Fruit fly (Drosophila melanogaster): ENCODE results near the gene whe.

- TF ChIP-seq h (optimal IDR thresholded peaks at IDR 0.05): no peak
- no peak for TF ChIP-seq Myc (optimal IDR thresholded peaks at IDR 0.05)
- TF ChIP-seq insv (optimal IDR thresholded peaks at IDR 0.05): no peak
- no peak for TF ChIP-seq Sin3A (optimal IDR thresholded peaks at IDR 0.05)
Measured at dm6 chrX:21373659-21374426, 28.7 kb downstream of the whe start, which contains the start of gene slgA.
